Fruit fly (Drosophila melanogaster) whole organism, embryonic: ENCODE measurements around the gene Ptp36E.

Source experiments
- B-H2 ChIP-seq: fragments of 200-800 bp; sonication (Bioruptor generic); optimal IDR thresholded peaks from 2 replicates; lab custom pipeline; 2018; ENCODE audit warnings: missing biosample characterization, mild to moderate bottlenecking, missing genetic modification characterization
- CG10462 ChIP-seq: fragments of 200-800 bp; sonication (Bioruptor generic); optimal IDR thresholded peaks from 2 replicates; lab custom pipeline; 2016; ENCODE audit warnings: missing biosample characterization, missing genetic modification characterization
- CG10565 ChIP-seq: fragments of 200-800 bp; sonication (Bioruptor generic); optimal IDR thresholded peaks from 3 replicates; lab custom pipeline; 2016; ENCODE audit warnings: missing biosample characterization, mild to moderate bottlenecking, missing genetic modification characterization
- CG11723 ChIP-seq: fragments of 200-800 bp; sonication (Bioruptor generic); optimal IDR thresholded peaks from 2 replicates; lab custom pipeline; 2017; ENCODE audit warnings: missing biosample characterization, mild to moderate bottlenecking, missing genetic modification characterization
- CG12659 ChIP-seq: fragments of 200-800 bp; sonication (Bioruptor generic); optimal IDR thresholded peaks from 3 replicates; lab custom pipeline; 2017; ENCODE audit warnings: mild to moderate bottlenecking, missing biosample characterization, missing genetic modification reagents, missing genetic modification characterization
- CG14014 ChIP-seq: fragments of 200-800 bp; sonication (Bioruptor generic); IDR thresholded peaks from 2 replicates; pipeline ENCODE4 v1.3.6; 2022; ENCODE audit warnings: missing biosample characterization, missing genetic modification characterization
- CG14965 ChIP-seq: fragments of 200-800 bp; sonication (Bioruptor generic); optimal IDR thresholded peaks from 2 replicates; lab custom pipeline; 2016; ENCODE audit warnings: missing biosample characterization, missing genetic modification characterization, borderline replicate concordance
- CG1529 ChIP-seq: fragments of 200-800 bp; sonication (Bioruptor generic); optimal IDR thresholded peaks from 3 replicates; lab custom pipeline; 2018; ENCODE audit warnings: missing biosample characterization, missing genetic modification characterization
- CG15514 ChIP-seq: fragments of 200-800 bp; sonication (Bioruptor generic); optimal IDR thresholded peaks from 3 replicates; lab custom pipeline; 2017; ENCODE audit warnings: missing biosample characterization, missing genetic modification characterization, mild to moderate bottlenecking, moderate library complexity, missing genetic modification reagents
- CG15696 ChIP-seq: fragments of 200-800 bp; sonication (Bioruptor generic); optimal IDR thresholded peaks from 2 replicates; lab custom pipeline; 2019; ENCODE audit warnings: missing biosample characterization, mild to moderate bottlenecking, missing genetic modification characterization, moderate library complexity
- CG17802 ChIP-seq: fragments of 200-800 bp; sonication (Bioruptor generic); optimal IDR thresholded peaks from 2 replicates; lab custom pipeline; 2018; ENCODE audit warnings: missing biosample characterization, mild to moderate bottlenecking, missing genetic modification characterization, moderate library complexity
- CG2712 ChIP-seq: fragments of 200-800 bp; optimal IDR thresholded peaks from 3 replicates; lab custom pipeline; 2019; ENCODE audit warnings: missing biosample characterization, mild to moderate bottlenecking, missing genetic modification characterization, moderate library complexity
- CG31441 ChIP-seq: fragments of 200-800 bp; sonication (Bioruptor generic); IDR thresholded peaks from 2 replicates; pipeline ENCODE4 v1.3.6; 2022; ENCODE audit warnings: missing biosample characterization, missing genetic modification characterization
- CG32772 ChIP-seq: fragments of 200-800 bp; sonication (Bioruptor generic); IDR thresholded peaks from 2 replicates; pipeline ENCODE4 v1.3.6; 2022; ENCODE audit warnings: missing biosample characterization, missing genetic modification characterization
- CG34422 ChIP-seq: fragments of 200-800 bp; sonication (Bioruptor generic); IDR thresholded peaks from 3 replicates; pipeline ENCODE4 v1.3.6; 2022; ENCODE audit warnings: missing biosample characterization, missing genetic modification characterization
- CG4617 ChIP-seq: fragments of 200-800 bp; sonication (Bioruptor generic); optimal IDR thresholded peaks from 3 replicates; lab custom pipeline; 2016; ENCODE audit warnings: missing biosample characterization, missing genetic modification characterization, borderline replicate concordance
- CG5953 ChIP-seq: fragments of 200-800 bp; sonication (Bioruptor generic); IDR thresholded peaks from 2 replicates; pipeline ENCODE4 v1.3.6; 2022; ENCODE audit warnings: missing biosample characterization, missing genetic modification characterization
- CG6272 ChIP-seq: fragments of 200-800 bp; sonication (Bioruptor generic); IDR thresholded peaks from 2 replicates; pipeline ENCODE4 v1.3.6; 2022; ENCODE audit warnings: missing biosample characterization, missing genetic modification characterization
- CG7271 ChIP-seq: fragments of 200-800 bp; sonication (Bioruptor generic); optimal IDR thresholded peaks from 2 replicates; lab custom pipeline; 2018; ENCODE audit warnings: missing biosample characterization, mild to moderate bottlenecking, missing genetic modification characterization, moderate library complexity
- CG8281 ChIP-seq: fragments of 200-800 bp; sonication (Bioruptor generic); optimal IDR thresholded peaks from 2 replicates; lab custom pipeline; 2018; ENCODE audit warnings: missing biosample characterization, mild to moderate bottlenecking, missing genetic modification characterization, moderate library complexity
- Camta ChIP-seq: fragments of 200-800 bp; sonication (Bioruptor generic); optimal IDR thresholded peaks from 2 replicates; lab custom pipeline; 2016; ENCODE audit warnings: missing biosample characterization, missing genetic modification characterization
- E2f2 ChIP-seq: fragments of 200-800 bp; sonication (Bioruptor generic); IDR thresholded peaks from 2 replicates; pipeline ENCODE4 v1.3.6; 2022; ENCODE audit warnings: missing biosample characterization, missing genetic modification characterization
- Elba2 ChIP-seq: fragments of 200-800 bp; sonication (Bioruptor generic); optimal IDR thresholded peaks from 3 replicates; lab custom pipeline; 2016; ENCODE audit warnings: missing biosample characterization, missing genetic modification characterization
- Gsc ChIP-seq: fragments of 200-800 bp; sonication (Bioruptor generic); IDR thresholded peaks from 2 replicates; pipeline ENCODE4 v1.3.6; 2022; ENCODE audit warnings: missing biosample characterization, missing genetic modification characterization
- Hr39 ChIP-seq: fragments of >200 bp; optimal IDR thresholded peaks from 2 replicates; lab custom pipeline; 2017
- MBD-R2 ChIP-seq: fragments of 200-800 bp; sonication (Bioruptor generic); IDR thresholded peaks from 2 replicates; pipeline ENCODE4 v1.3.6; 2022; ENCODE audit warnings: missing biosample characterization, missing genetic modification characterization
- NC2β ChIP-seq: fragments of 200-800 bp; sonication (Bioruptor generic); optimal IDR thresholded peaks from 2 replicates; lab custom pipeline; 2016; ENCODE audit warnings: missing biosample characterization, missing genetic modification characterization
- NFAT ChIP-seq: fragments of 200-800 bp; sonication (Bioruptor generic); IDR thresholded peaks from 2 replicates; pipeline ENCODE4 v1.3.6; 2022; ENCODE audit warnings: missing biosample characterization, missing genetic modification characterization
- Sry-β ChIP-seq: fragments of 200-800 bp; sonication (Bioruptor generic); optimal IDR thresholded peaks from 2 replicates; lab custom pipeline; 2018; ENCODE audit warnings: missing biosample characterization, mild to moderate bottlenecking, missing genetic modification characterization, moderate library complexity
- aop ChIP-seq: fragments of 200-800 bp; sonication (Bioruptor generic); IDR thresholded peaks from 2 replicates; pipeline ENCODE4 v1.3.6; 2022; ENCODE audit warnings: missing biosample characterization, missing genetic modification characterization
- cg ChIP-seq: fragments of 200-800 bp; sonication (Bioruptor generic); optimal IDR thresholded peaks from 3 replicates; lab custom pipeline; 2019; ENCODE audit warnings: missing biosample characterization, mild to moderate bottlenecking, missing genetic modification characterization, moderate library complexity
- dimm ChIP-seq: fragments of 200-800 bp; sonication (Bioruptor generic); IDR thresholded peaks from 2 replicates; pipeline ENCODE4 v1.3.6; 2022; ENCODE audit warnings: missing biosample characterization, missing genetic modification characterization
- hb ChIP-seq: fragments of 200-800 bp; sonication (Bioruptor generic); IDR thresholded peaks from 3 replicates; pipeline ENCODE4 v1.3.6; 2022; ENCODE audit warnings: missing biosample characterization, missing genetic modification characterization; ENCODE audit not compliant: partially characterized antibody
- her ChIP-seq: fragments of 200-800 bp; sonication (Bioruptor generic); optimal IDR thresholded peaks from 2 replicates; lab custom pipeline; 2016; ENCODE audit warnings: missing biosample characterization, missing genetic modification characterization
- klu ChIP-seq: fragments of 200-800 bp; sonication (Bioruptor generic); IDR thresholded peaks from 2 replicates; pipeline ENCODE4 v1.3.6; 2022; ENCODE audit warnings: missing biosample characterization, missing genetic modification characterization
- maf-S ChIP-seq: fragments of 200-800 bp; sonication (Bioruptor generic); optimal IDR thresholded peaks from 2 replicates; lab custom pipeline; 2016; ENCODE audit warnings: missing biosample characterization, missing genetic modification characterization
- onecut ChIP-seq: fragments of 200-800 bp; sonication (Bioruptor generic); IDR thresholded peaks from 2 replicates; pipeline ENCODE4 v1.3.6; 2022; ENCODE audit warnings: missing biosample characterization, missing genetic modification characterization
- row ChIP-seq: fragments of 200-800 bp; sonication (Bioruptor generic); IDR thresholded peaks from 3 replicates; pipeline ENCODE4 v1.3.6; 2022; ENCODE audit warnings: missing biosample characterization, missing genetic modification characterization
- run ChIP-seq: fragments of 200-800 bp; sonication (Bioruptor generic); optimal IDR thresholded peaks from 3 replicates; lab custom pipeline; 2018; ENCODE audit warnings: missing biosample characterization, mild to moderate bottlenecking, missing genetic modification characterization
- sd ChIP-seq: fragments of 200-800 bp; sonication (Bioruptor generic); optimal IDR thresholded peaks from 3 replicates; lab custom pipeline; 2018; ENCODE audit warnings: missing biosample characterization, mild to moderate bottlenecking, missing genetic modification characterization, moderate library complexity
- shn ChIP-seq: fragments of 200-800 bp; sonication (Bioruptor generic); optimal IDR thresholded peaks from 3 replicates; lab custom pipeline; 2016; ENCODE audit warnings: missing biosample characterization, missing genetic modification characterization
- slbo ChIP-seq: fragments of 200-800 bp; sonication (Bioruptor generic); IDR thresholded peaks from 2 replicates; pipeline ENCODE4 v1.3.6; 2022; ENCODE audit warnings: missing biosample characterization, missing genetic modification characterization
- sob ChIP-seq: fragments of 200-800 bp; sonication (Bioruptor generic); IDR thresholded peaks from 2 replicates; pipeline ENCODE4 v1.3.6; 2022; ENCODE audit warnings: missing biosample characterization, missing genetic modification characterization
- sug ChIP-seq: fragments of 200-800 bp; optimal IDR thresholded peaks from 2 replicates; lab custom pipeline; 2019; ENCODE audit warnings: missing biosample characterization, mild to moderate bottlenecking, missing genetic modification characterization, moderate library complexity
- tin ChIP-seq: fragments of 200-800 bp; sonication (Bioruptor generic); optimal IDR thresholded peaks from 3 replicates; lab custom pipeline; 2016; ENCODE audit warnings: missing biosample characterization, missing genetic modification characterization
- zen2 ChIP-seq: fragments of 200-800 bp; sonication (Bioruptor generic); IDR thresholded peaks from 3 replicates; pipeline ENCODE4 v1.3.6; 2022; ENCODE audit warnings: missing biosample characterization, missing genetic modification characterization; ENCODE audit not compliant: partially characterized antibody

Ptp36E gene

dm6 chr2L:18141471-18142345 is 43.1 kb downstream of the Ptp36E start (continued):
- peak; percentile 71 for TF ChIP-seq slbo (GFP tag; lab: Robert Waterston, UW)

dm6 chr2L:18140544-18140943 is 44.3 kb downstream of the Ptp36E start:
- TF ChIP-seq aop (GFP tag; lab: Robert Waterston, UW) (no peak), CG17802 (no peak), dimm (GFP tag; lab: Robert Waterston, UW) (0 out of 2 replicates have a peak, but pooled peaks have one; percentile 30), CG15696 (no peak), maf-S (GFP tag; lab: Kevin White, UChicago) (no peak), hb (GFP tag; lab: Robert Waterston, UW) (0 out of 3 replicates have a peak, but pooled peaks have one; percentile 35), CG32772 (no peak), CG12659 (GFP tag; lab: Kevin White, UChicago) (no peak), zen2 (0 out of 3 replicates have a peak, but pooled peaks have one; percentile 33), sd (tag; lab: Kevin White, UChicago) (no peak), CG10462 (GFP tag; lab: Kevin White, UChicago) (no peak), Hr39 (peak; percentile 80), NFAT (GFP tag; lab: Robert Waterston, UW) (no peak), CG1529 (GFP tag; lab: Kevin White, UChicago) (no peak)
- TF ChIP-seq, all 482 proteins: peak for 4

dm6 chr2L:18137591-18138247 is 47.1 kb downstream of the Ptp36E start, which contains the start of gene kel:
Gene kel, minus strand, starts transcription at chr2L:18138083.
- TF ChIP-seq her (GFP tag; lab: Kevin White, UChicago) (peak; percentile 68), CG10565 (no peak), row (peak; percentile 73), shn (GFP tag; lab: Kevin White, UChicago) (peak; percentile 12), CG7271 (peak; percentile 88), Sry-β (GFP tag; lab: Kevin White, UChicago) (no peak), E2f2 (GFP tag; lab: Robert Waterston, UW) (peak; percentile 51; the same call in 1 of the 2 replicates), CG34422 (peak; percentile 64; the same call in 1 of the 3 replicates), CG31441 (GFP tag; lab: Robert Waterston, UW) (no peak; the same call in 1 of the 2 replicates), cg (GFP tag; lab: Kevin White, UChicago) (no peak), tin (peak; percentile 16), CG32772 (no peak), CG11723 (GFP tag; lab: Kevin White, UChicago) (no peak), CG14014 (GFP tag; lab: Robert Waterston, UW) (no peak), CG6272 (GFP tag; lab: Robert Waterston, UW) (no peak), Elba2 (GFP tag; lab: Kevin White, UChicago) (no peak), CG15514 (GFP tag; lab: Kevin White, UChicago) (peak; percentile 90), sob (GFP tag; lab: Robert Waterston, UW) (peak; percentile 59), CG2712 (tag; lab: Kevin White, UChicago) (peak; percentile 57), NC2β (peak; percentile 46), Gsc (GFP tag; lab: Robert Waterston, UW) (no peak), CG5953 (GFP tag; lab: Robert Waterston, UW) (no peak), sug (tag; lab: Kevin White, UChicago) (peak; percentile 36), B-H2 (GFP tag; lab: Kevin White, UChicago) (no peak), onecut (peak; percentile 42), Camta (GFP tag; lab: Kevin White, UChicago) (peak; percentile 39), CG4617 (GFP tag; lab: Kevin White, UChicago) (peak; percentile 79), MBD-R2 (GFP tag; lab: Robert Waterston, UW) (peak; percentile 73; the same call in 1 of the 2 replicates), klu (GFP tag; lab: Robert Waterston, UW) (no peak), CG8281 (tag; lab: Kevin White, UChicago) (no peak), CG14965 (no peak), run (tag; lab: Kevin White, UChicago) (no peak)
